Worm (Caenorhabditis elegans) whole organism, young adult: ENCODE data around the gene gly-14.
"Not testable (repeated sequence)": the region's sequence is repeated elsewhere in the genome, so short reads cannot be mapped to it uniquely, and the experiment has no call there.

Source experiments
- B0019.2 ChIP-seq: fragments of 200-800 bp; sonication (Bioruptor generic); conservative IDR thresholded peaks from 2 replicates; pipeline ENCODE4 v1.3.6; 2022; ENCODE audit warnings: missing genetic modification reagents, missing genetic modification characterization, missing compliant biosample characterization
- C17E4.6 ChIP-seq: fragments of 200-800 bp; sonication (Bioruptor generic); IDR thresholded peaks from 2 replicates; pipeline ENCODE4 v1.3.6; 2022; ENCODE audit warnings: missing genetic modification reagents, missing genetic modification characterization, missing compliant biosample characterization
- D2030.7 ChIP-seq: fragments of 200-800 bp; sonication (Bioruptor generic); IDR thresholded peaks from 2 replicates; pipeline ENCODE4 v1.3.6; 2022; ENCODE audit warnings: missing genetic modification reagents, missing genetic modification characterization, missing compliant biosample characterization
- F33H1.4 ChIP-seq: fragments of 200-800 bp; sonication (Bioruptor generic); IDR thresholded peaks from 2 replicates; pipeline ENCODE4 v1.3.6; 2022; ENCODE audit warnings: missing genetic modification reagents, missing genetic modification characterization, missing compliant biosample characterization
- K11D2.4 ChIP-seq: fragments of 200-800 bp; sonication (Bioruptor generic); IDR thresholded peaks from 2 replicates; pipeline ENCODE4 v1.3.6; 2022; ENCODE audit warnings: missing genetic modification reagents, missing genetic modification characterization, missing compliant biosample characterization
- K12H6.12 ChIP-seq: fragments of 200-800 bp; sonication (Bioruptor generic); optimal IDR thresholded peaks from 2 replicates; lab custom pipeline; 2018; ENCODE audit warnings: mild to moderate bottlenecking, missing genetic modification characterization, missing compliant biosample characterization
- Y56A3A.18 ChIP-seq: fragments of 200-800 bp; sonication (Bioruptor generic); IDR thresholded peaks from 2 replicates; pipeline ENCODE4 v1.3.6; 2022; ENCODE audit warnings: missing genetic modification reagents, missing genetic modification characterization, missing compliant biosample characterization
- aptf-2 ChIP-seq: fragments of 200-800 bp; sonication (Bioruptor generic); conservative IDR thresholded peaks from 2 replicates; pipeline ENCODE4 v1.3.6; 2022; ENCODE audit warnings: missing genetic modification reagents, missing genetic modification characterization, missing compliant biosample characterization
- aptf-3 ChIP-seq: fragments of 200-800 bp; sonication (Bioruptor generic); IDR thresholded peaks from 2 replicates; pipeline ENCODE4 v1.3.6; 2022; ENCODE audit warnings: missing genetic modification characterization, missing compliant biosample characterization
- attf-6 ChIP-seq: fragments of 200-800 bp; sonication (Bioruptor generic); IDR thresholded peaks from 2 replicates; pipeline ENCODE4 v1.3.6; 2022; ENCODE audit warnings: missing genetic modification reagents, missing genetic modification characterization, missing compliant biosample characterization
- ceh-91 ChIP-seq: fragments of 200-800 bp; sonication (Bioruptor generic); IDR thresholded peaks from 2 replicates; pipeline ENCODE4 v1.3.6; 2022; ENCODE audit warnings: missing genetic modification reagents, missing genetic modification characterization, missing compliant biosample characterization
- dox-1 ChIP-seq: fragments of 200-800 bp; sonication (Bioruptor generic); IDR thresholded peaks from 2 replicates; pipeline ENCODE4 v1.3.6; 2022; ENCODE audit warnings: missing genetic modification reagents, missing genetic modification characterization, missing compliant biosample characterization
- dpl-1 ChIP-seq: fragments of 150-350 bp; optimal IDR thresholded peaks from 2 replicates; lab custom pipeline; 2014; ENCODE audit warnings: missing biosample characterization, missing genetic modification reagents, missing genetic modification characterization
- egl-18 ChIP-seq: fragments of 200-800 bp; sonication (Bioruptor generic); IDR thresholded peaks from 2 replicates; pipeline ENCODE4 v1.3.6; 2022; ENCODE audit warnings: missing genetic modification reagents, missing genetic modification characterization, missing compliant biosample characterization
- egl-44 ChIP-seq: fragments of 200-800 bp; sonication (Bioruptor generic); IDR thresholded peaks from 2 replicates; pipeline ENCODE4 v1.3.6; 2022; ENCODE audit warnings: missing genetic modification reagents, missing genetic modification characterization, missing compliant biosample characterization
- gei-17 ChIP-seq: fragments of 200-800 bp; sonication (Bioruptor generic); optimal IDR thresholded peaks from 2 replicates; lab custom pipeline; 2018; ENCODE audit warnings: mild to moderate bottlenecking, missing genetic modification characterization, missing compliant biosample characterization
- hlh-12 ChIP-seq: sonication (generic microtip); optimal IDR thresholded peaks from 2 replicates; lab custom pipeline; 2016; ENCODE audit warnings: missing genetic modification characterization, missing compliant biosample characterization
- let-607 ChIP-seq, 2 experiments: fragments of 200-800 bp in 1 of 2; sonication (Bioruptor generic) in 1 of 2; sonication (generic microtip) in 1 of 2; optimal IDR thresholded peaks; 2 replicates each; lab custom pipeline; 2016 to 2018; ENCODE audit warnings: mild to moderate bottlenecking in 2 of 2, missing compliant biosample characterization in 2 of 2, missing genetic modification characterization in 2 of 2, moderate library complexity in 2 of 2, missing genotype in 1 of 2
- lin-40 ChIP-seq: sonication (generic microtip); optimal IDR thresholded peaks from 2 replicates; lab custom pipeline; 2016; ENCODE audit warnings: missing genetic modification characterization, mild to moderate bottlenecking, missing compliant biosample characterization, missing genotype, missing genetic modification reagents
- lir-1 ChIP-seq: fragments of 200-800 bp; sonication (Bioruptor generic); conservative IDR thresholded peaks from 2 replicates; pipeline ENCODE4 v1.3.6; 2022; ENCODE audit warnings: missing genetic modification reagents, missing genetic modification characterization, missing compliant biosample characterization
- madf-6 ChIP-seq: fragments of 200-800 bp; sonication (Bioruptor generic); IDR thresholded peaks from 2 replicates; pipeline ENCODE4 v1.3.6; 2022; ENCODE audit warnings: missing genetic modification reagents, missing genetic modification characterization, missing compliant biosample characterization
- mel-28 ChIP-seq: sonication (generic microtip); optimal IDR thresholded peaks from 2 replicates; lab custom pipeline; 2016; ENCODE audit warnings: borderline replicate concordance, mild to moderate bottlenecking, missing genetic modification characterization, missing compliant biosample characterization
- nfya-2 ChIP-seq: fragments of 200-800 bp; sonication (Bioruptor generic); IDR thresholded peaks from 2 replicates; pipeline ENCODE4 v1.3.6; 2022; ENCODE audit warnings: missing genetic modification reagents, missing genetic modification characterization, missing compliant biosample characterization
- nhr-80 ChIP-seq: sonication (generic microtip); optimal IDR thresholded peaks from 2 replicates; lab custom pipeline; 2016; ENCODE audit warnings: missing genetic modification characterization, missing compliant biosample characterization
- pha-4 ChIP-seq: fragments of 150-350 bp; sonication (generic microtip); optimal IDR thresholded peaks from 2 replicates; lab custom pipeline; 2014; ENCODE audit warnings: missing biosample characterization, missing genetic modification reagents, missing genetic modification characterization
- rcor-1 ChIP-seq: fragments of 200-800 bp; sonication (Bioruptor generic); IDR thresholded peaks from 2 replicates; pipeline ENCODE4 v1.3.6; 2022; ENCODE audit warnings: missing genetic modification reagents, missing genetic modification characterization, missing compliant biosample characterization
- repo-1 ChIP-seq: sonication (generic microtip); optimal IDR thresholded peaks from 2 replicates; lab custom pipeline; 2017; ENCODE audit warnings: mild to moderate bottlenecking, missing genetic modification characterization, missing compliant biosample characterization
- sdz-38 ChIP-seq: sonication (generic microtip); optimal IDR thresholded peaks from 2 replicates; lab custom pipeline; 2016; ENCODE audit warnings: missing genotype, missing genetic modification characterization, missing compliant biosample characterization
- snpc-4 ChIP-seq, 5 experiments: fragments of 150-350 bp in 1 of 5; sonication (generic microtip) in 4 of 5; optimal IDR thresholded peaks; 2 replicates each; lab custom pipeline; 2014 to 2018; ENCODE audit warnings: missing genetic modification characterization in 5 of 5, missing biosample characterization in 3 of 5, antibody characterized with exemption in 2 of 5, mild to moderate bottlenecking in 2 of 5, missing compliant biosample characterization in 2 of 5, missing genotype in 2 of 5, moderate library complexity in 2 of 5, missing genetic modification reagents in 1 of 5
- somi-1 ChIP-seq: fragments of 200-800 bp; sonication (Bioruptor generic); optimal IDR thresholded peaks from 2 replicates; lab custom pipeline; 2018; ENCODE audit warnings: mild to moderate bottlenecking, missing genetic modification characterization, missing compliant biosample characterization
- tbp1 ChIP-seq: fragments of 200-800 bp; sonication (Bioruptor generic); optimal IDR thresholded peaks from 2 replicates; lab custom pipeline; 2018; ENCODE audit warnings: mild to moderate bottlenecking, missing genetic modification characterization, missing compliant biosample characterization
- zim-3 ChIP-seq: sonication (generic microtip); optimal IDR thresholded peaks from 2 replicates; lab custom pipeline; 2017; ENCODE audit warnings: mild to moderate bottlenecking, missing genetic modification characterization, moderate library complexity, missing compliant biosample characterization
- ztf-25 ChIP-seq: fragments of 200-800 bp; sonication (Bioruptor generic); IDR thresholded peaks from 2 replicates; pipeline ENCODE4 v1.3.6; 2022; ENCODE audit warnings: missing genetic modification reagents, missing genetic modification characterization, missing compliant biosample characterization
- ztf-26 ChIP-seq: sonication (generic microtip); optimal IDR thresholded peaks from 2 replicates; lab custom pipeline; 2017; ENCODE audit warnings: missing genetic modification characterization, missing compliant biosample characterization

Gene gly-14

ce11 chrIII:3456226-3456625 lies 36.8 kb downstream of the gly-14 start (continued):
- TF ChIP-seq egl-18 (GFP tag; lab: Robert Waterston, UW), result peak; percentile 91
- peak; percentile 87 for TF ChIP-seq madf-6 (GFP tag; lab: Robert Waterston, UW)
- peak; percentile 41 for TF ChIP-seq mel-28
- peak; percentile 98 for TF ChIP-seq lir-1 (GFP tag; lab: Robert Waterston, UW)
- no peak for TF ChIP-seq attf-6 (GFP tag; lab: Robert Waterston, UW)
- no peak for TF ChIP-seq sdz-38 (tag; lab: Kevin White, UChicago)
- TF ChIP-seq F33H1.4, result peak; percentile 90
- peak; percentile 94 for TF ChIP-seq K12H6.12 (tag; lab: Kevin White, UChicago)
- peak; percentile 77 for TF ChIP-seq tbp1 (GFP tag; lab: Kevin White, UChicago)
- TF ChIP-seq dpl-1, result peak; percentile 72
- peak; percentile 99 for TF ChIP-seq lin-40
- TF ChIP-seq ztf-26 (tag; lab: Kevin White, UChicago), result peak; percentile 98
- peak; percentile 91 to 95 for TF ChIP-seq let-607 (tag; optimal IDR thresholded peaks at IDR 0.05; lab: Kevin White, UChicago)
- TF ChIP-seq K11D2.4, result peak; percentile 99
- peak; percentile 74; the same call in 1 of the 2 replicates for TF ChIP-seq Y56A3A.18 (GFP tag; lab: Robert Waterston, UW)
- peak; percentile 96 for TF ChIP-seq somi-1
- peak; percentile 92 for TF ChIP-seq repo-1 (tag; lab: Kevin White, UChicago)
- TF ChIP-seq nhr-80 (tag; lab: Kevin White, UChicago), result peak; percentile 63
- TF ChIP-seq C17E4.6 (GFP tag; lab: Robert Waterston, UW), result peak; percentile 84
- TF ChIP-seq zim-3 (tag; lab: Kevin White, UChicago), result peak; percentile 10
- peak; percentile 90 for TF ChIP-seq D2030.7
- 0 out of 2 replicates have a peak, but pooled peaks have one; percentile 42 for TF ChIP-seq aptf-2 (GFP tag; lab: Robert Waterston, UW)
- peak; percentile 78 for TF ChIP-seq gei-17
- TF ChIP-seq pha-4 (tag; lab: Kevin White, UChicago), result peak; percentile 96
- no peak for TF ChIP-seq egl-44
- TF ChIP-seq snpc-4 (GFP tag; optimal IDR thresholded peaks at IDR 0.05; lab: Kevin White, UChicago), result peak; percentile 65
- TF ChIP-seq snpc-4 (tag; optimal IDR thresholded peaks at IDR 0.05; lab: Kevin White, UChicago), result peak; percentile 76 to 87 (median 85)
- no peak for TF ChIP-seq aptf-3 (GFP tag; lab: Robert Waterston, UW)
- TF ChIP-seq ztf-25 (GFP tag; lab: Robert Waterston, UW), result no peak
- no peak for TF ChIP-seq hlh-12 (tag; lab: Kevin White, UChicago)
- no peak for TF ChIP-seq nfya-2 (GFP tag; lab: Robert Waterston, UW)

- not testable (repeated sequence) for TF ChIP-seq B0019.2; ztf-26 (tag; lab: Kevin White, UChicago); dox-1
Observed at ce11 chrIII:3454045-3454444, 39.0 kb downstream of the gly-14 start, which contains the start of gene C34C12.1. C34C12.1 (plus strand) TSS chrIII:3454345.

- TF ChIP-seq ceh-91; aptf-3 (GFP tag; lab: Robert Waterston, UW); rcor-1 (GFP tag; lab: Robert Waterston, UW): not testable (repeated sequence)
Observed at ce11 chrIII:3453486-3453885, 39.6 kb downstream of the gly-14 start, which contains the start of gene C34C12.2. C34C12.2 (plus strand) TSS chrIII:3453786.
